Worm (Caenorhabditis elegans) whole organism, young adult: Measurements from ENCODE around the gene hrg-4.
A peak's percentile ranks its signal among the peaks of the same experiment; 100 is the strongest.

Experiments used
- B0261.1 ChIP-seq: sonication (generic microtip); optimal IDR thresholded peaks from 2 replicates; lab custom pipeline; 2016; ENCODE audit warnings: mild to moderate bottlenecking, missing genetic modification characterization, moderate library complexity, missing compliant biosample characterization
- B0336.3 ChIP-seq: fragments of 200-800 bp; sonication (Bioruptor generic); IDR thresholded peaks from 2 replicates; pipeline ENCODE4 v1.3.6; 2022; ENCODE audit warnings: missing genetic modification characterization, missing compliant biosample characterization
- F10E7.11 ChIP-seq: sonication (generic microtip); optimal IDR thresholded peaks from 2 replicates; lab custom pipeline; 2017; ENCODE audit warnings: mild to moderate bottlenecking, missing genetic modification characterization, moderate library complexity, missing compliant biosample characterization
- F22D6.2 ChIP-seq: sonication (generic microtip); optimal IDR thresholded peaks from 2 replicates; lab custom pipeline; 2016; ENCODE audit warnings: mild to moderate bottlenecking, missing genetic modification characterization, missing compliant biosample characterization
- F23B12.7 ChIP-seq: sonication (generic microtip); optimal IDR thresholded peaks from 2 replicates; lab custom pipeline; 2017; ENCODE audit warnings: missing genetic modification characterization, mild to moderate bottlenecking, missing compliant biosample characterization, antibody characterized with exemption, moderate library complexity; ENCODE audit not compliant: insufficient read depth
- F33H1.4 ChIP-seq: fragments of 200-800 bp; sonication (Bioruptor generic); IDR thresholded peaks from 2 replicates; pipeline ENCODE4 v1.3.6; 2022; ENCODE audit warnings: missing genetic modification reagents, missing genetic modification characterization, missing compliant biosample characterization
- F52B5.7 ChIP-seq: sonication (generic microtip); optimal IDR thresholded peaks from 2 replicates; lab custom pipeline; 2016; ENCODE audit warnings: mild to moderate bottlenecking, missing genetic modification characterization, missing compliant biosample characterization
- F57A8.1 ChIP-seq: fragments of 200-800 bp; sonication (Bioruptor generic); optimal IDR thresholded peaks from 2 replicates; lab custom pipeline; 2018; ENCODE audit warnings: mild to moderate bottlenecking, missing genetic modification characterization, moderate library complexity, missing compliant biosample characterization
- K12H6.12 ChIP-seq: fragments of 200-800 bp; sonication (Bioruptor generic); optimal IDR thresholded peaks from 2 replicates; lab custom pipeline; 2018; ENCODE audit warnings: mild to moderate bottlenecking, missing genetic modification characterization, missing compliant biosample characterization
- T07F8.4 ChIP-seq: sonication (generic microtip); optimal IDR thresholded peaks from 2 replicates; lab custom pipeline; 2016; ENCODE audit warnings: mild to moderate bottlenecking, missing genetic modification characterization, moderate library complexity, missing compliant biosample characterization
- attf-5 ChIP-seq: fragments of 200-800 bp; sonication (Bioruptor generic); optimal IDR thresholded peaks from 2 replicates; lab custom pipeline; 2018; ENCODE audit warnings: mild to moderate bottlenecking, missing genetic modification characterization, missing compliant biosample characterization
- cebp-1 ChIP-seq, 2 experiments: fragments of 200-800 bp in 1 of 2; sonication (Bioruptor generic) in 1 of 2; sonication (generic microtip) in 1 of 2; IDR thresholded peaks in 1 of 2; optimal IDR thresholded peaks in 1 of 2; 2 replicates each; pipeline versions ENCODE4 v1.3.6 to Lab custom; 2017 to 2022; ENCODE audit warnings: missing compliant biosample characterization in 2 of 2, missing genetic modification characterization in 2 of 2, mild to moderate bottlenecking in 1 of 2, missing genetic modification reagents in 1 of 2, moderate library complexity in 1 of 2
- dox-1 ChIP-seq: fragments of 200-800 bp; sonication (Bioruptor generic); IDR thresholded peaks from 2 replicates; pipeline ENCODE4 v1.3.6; 2022; ENCODE audit warnings: missing genetic modification reagents, missing genetic modification characterization, missing compliant biosample characterization
- egl-18 ChIP-seq: fragments of 200-800 bp; sonication (Bioruptor generic); IDR thresholded peaks from 2 replicates; pipeline ENCODE4 v1.3.6; 2022; ENCODE audit warnings: missing genetic modification reagents, missing genetic modification characterization, missing compliant biosample characterization
- ets-4 ChIP-seq: fragments of 200-800 bp; sonication (Bioruptor generic); optimal IDR thresholded peaks from 2 replicates; lab custom pipeline; 2018; ENCODE audit warnings: mild to moderate bottlenecking, missing genetic modification characterization, missing compliant biosample characterization
- hmg-20 ChIP-seq: fragments of 200-800 bp; sonication (Bioruptor generic); IDR thresholded peaks from 2 replicates; pipeline ENCODE4 v1.3.6; 2022; ENCODE audit warnings: missing genetic modification reagents, missing genetic modification characterization, missing compliant biosample characterization
- let-607 ChIP-seq, 2 experiments: fragments of 200-800 bp in 1 of 2; sonication (Bioruptor generic) in 1 of 2; sonication (generic microtip) in 1 of 2; optimal IDR thresholded peaks; 2 replicates each; lab custom pipeline; 2016 to 2018; ENCODE audit warnings: mild to moderate bottlenecking in 2 of 2, missing compliant biosample characterization in 2 of 2, missing genetic modification characterization in 2 of 2, moderate library complexity in 2 of 2, missing genotype in 1 of 2
- lin-26 ChIP-seq: fragments of 200-800 bp; sonication (Bioruptor generic); IDR thresholded peaks from 2 replicates; pipeline ENCODE4 v1.3.6; 2022; ENCODE audit warnings: missing genetic modification reagents, missing genetic modification characterization, missing compliant biosample characterization
- lin-35 ChIP-seq, 3 experiments: fragments of 150-350 bp in 2 of 3; sonication (generic microtip) in 1 of 3; optimal IDR thresholded peaks; 2 replicates each; lab custom pipeline; 2014 to 2018; ENCODE audit warnings: missing biosample characterization in 3 of 3, missing genetic modification characterization in 3 of 3, missing genetic modification reagents in 3 of 3
- lin-54 ChIP-seq: fragments of 200-800 bp; sonication (Bioruptor generic); optimal IDR thresholded peaks from 2 replicates; lab custom pipeline; 2018; ENCODE audit warnings: mild to moderate bottlenecking, missing genetic modification characterization, missing compliant biosample characterization
- lir-1 ChIP-seq: fragments of 200-800 bp; sonication (Bioruptor generic); conservative IDR thresholded peaks from 2 replicates; pipeline ENCODE4 v1.3.6; 2022; ENCODE audit warnings: missing genetic modification reagents, missing genetic modification characterization, missing compliant biosample characterization
- lsl-1 ChIP-seq: fragments of 200-800 bp; sonication (Bioruptor generic); optimal IDR thresholded peaks from 2 replicates; lab custom pipeline; 2018; ENCODE audit warnings: mild to moderate bottlenecking, missing genetic modification characterization, moderate library complexity, missing compliant biosample characterization
- lsy-27 ChIP-seq: sonication (generic microtip); optimal IDR thresholded peaks from 2 replicates; lab custom pipeline; 2017; ENCODE audit warnings: missing genetic modification characterization, mild to moderate bottlenecking, missing compliant biosample characterization, antibody characterized with exemption, missing genotype, borderline replicate concordance; ENCODE audit not compliant: insufficient read depth
- madf-3 ChIP-seq: fragments of 200-800 bp; sonication (Bioruptor generic); IDR thresholded peaks from 2 replicates; pipeline ENCODE4 v1.3.6; 2022; ENCODE audit warnings: missing genetic modification reagents, missing genetic modification characterization, missing compliant biosample characterization
- madf-6 ChIP-seq: fragments of 200-800 bp; sonication (Bioruptor generic); IDR thresholded peaks from 2 replicates; pipeline ENCODE4 v1.3.6; 2022; ENCODE audit warnings: missing genetic modification reagents, missing genetic modification characterization, missing compliant biosample characterization
- mcd-1 ChIP-seq: fragments of 200-800 bp; sonication (Bioruptor generic); IDR thresholded peaks from 2 replicates; pipeline ENCODE4 v1.3.6; 2022; ENCODE audit warnings: missing genetic modification reagents, missing genetic modification characterization, missing compliant biosample characterization
- nfya-2 ChIP-seq: fragments of 200-800 bp; sonication (Bioruptor generic); IDR thresholded peaks from 2 replicates; pipeline ENCODE4 v1.3.6; 2022; ENCODE audit warnings: missing genetic modification reagents, missing genetic modification characterization, missing compliant biosample characterization
- nfyb-1 ChIP-seq: fragments of 200-800 bp; sonication (Bioruptor generic); IDR thresholded peaks from 2 replicates; pipeline ENCODE4 v1.3.6; 2022; ENCODE audit warnings: missing genetic modification reagents, missing genetic modification characterization, missing compliant biosample characterization
- nhr-27 ChIP-seq: fragments of 200-800 bp; sonication (Bioruptor generic); optimal IDR thresholded peaks from 2 replicates; lab custom pipeline; 2018; ENCODE audit warnings: mild to moderate bottlenecking, missing genetic modification characterization, moderate library complexity, missing compliant biosample characterization
- nhr-80 ChIP-seq: sonication (generic microtip); optimal IDR thresholded peaks from 2 replicates; lab custom pipeline; 2016; ENCODE audit warnings: missing genetic modification characterization, missing compliant biosample characterization
- nhr-90 ChIP-seq: sonication (generic microtip); optimal IDR thresholded peaks from 2 replicates; lab custom pipeline; 2016; ENCODE audit warnings: missing genotype, mild to moderate bottlenecking, missing genetic modification characterization, missing compliant biosample characterization
- repo-1 ChIP-seq: sonication (generic microtip); optimal IDR thresholded peaks from 2 replicates; lab custom pipeline; 2017; ENCODE audit warnings: mild to moderate bottlenecking, missing genetic modification characterization, missing compliant biosample characterization
- sdz-38 ChIP-seq: sonication (generic microtip); optimal IDR thresholded peaks from 2 replicates; lab custom pipeline; 2016; ENCODE audit warnings: missing genotype, missing genetic modification characterization, missing compliant biosample characterization
- snpc-3.4 ChIP-seq: sonication (generic microtip); optimal IDR thresholded peaks from 2 replicates; lab custom pipeline; 2017; ENCODE audit warnings: missing genetic modification characterization, mild to moderate bottlenecking, missing compliant biosample characterization, antibody characterized with exemption, moderate library complexity, missing genotype, missing genetic modification reagents
- snpc-4 ChIP-seq, 5 experiments: fragments of 150-350 bp in 1 of 5; sonication (generic microtip) in 4 of 5; optimal IDR thresholded peaks; 2 replicates each; lab custom pipeline; 2014 to 2018; ENCODE audit warnings: missing genetic modification characterization in 5 of 5, missing biosample characterization in 3 of 5, antibody characterized with exemption in 2 of 5, mild to moderate bottlenecking in 2 of 5, missing compliant biosample characterization in 2 of 5, missing genotype in 2 of 5, moderate library complexity in 2 of 5, missing genetic modification reagents in 1 of 5
- tlf-1 ChIP-seq: fragments of 200-800 bp; sonication (Bioruptor generic); optimal IDR thresholded peaks from 2 replicates; lab custom pipeline; 2018; ENCODE audit warnings: mild to moderate bottlenecking, missing genetic modification characterization, missing compliant biosample characterization
- unc-62 ChIP-seq: fragments of 150-350 bp; optimal IDR thresholded peaks from 2 replicates; lab custom pipeline; 2014; ENCODE audit warnings: missing biosample characterization, missing genetic modification reagents, missing genetic modification characterization
- zfh-2 ChIP-seq: fragments of 200-800 bp; sonication (Bioruptor generic); conservative IDR thresholded peaks from 2 replicates; pipeline ENCODE4 v1.3.6; 2022; ENCODE audit warnings: missing genetic modification reagents, missing genetic modification characterization, missing compliant biosample characterization
- ztf-26 ChIP-seq: sonication (generic microtip); optimal IDR thresholded peaks from 2 replicates; lab custom pipeline; 2017; ENCODE audit warnings: missing genetic modification characterization, missing compliant biosample characterization

hrg-4 gene

ce11 chrIV:11021512-11022268 is 9.1 kb downstream of the hrg-4 start, which contains the start of gene mogs-1:
Gene mogs-1, minus strand, starts transcription at chrIV:11021928.
- TF ChIP-seq F22D6.2, result no peak
- peak; percentile 31 for TF ChIP-seq lin-54
- no peak for TF ChIP-seq K12H6.12 (tag; lab: Kevin White, UChicago)
- peak; percentile 32; the same call in 1 of the 2 replicates for TF ChIP-seq B0336.3 (GFP tag; lab: Robert Waterston, UW)
- TF ChIP-seq F52B5.7 (tag; lab: Kevin White, UChicago), result no peak
- TF ChIP-seq ztf-26, result peak; percentile 57
- no peak for TF ChIP-seq lsy-27 (tag; lab: Kevin White, UChicago)
- TF ChIP-seq cebp-1 (GFP tag; IDR thresholded peaks at IDR 0.05; lab: Robert Waterston, UW), result no peak
- TF ChIP-seq cebp-1 (tag; optimal IDR thresholded peaks at IDR 0.05; lab: Kevin White, UChicago), result peak; percentile 39
- peak; percentile 59; the same call in 1 of the 2 replicates for TF ChIP-seq F33H1.4 (GFP tag; lab: Robert Waterston, UW)
- peak; percentile 64 for TF ChIP-seq lsl-1
- TF ChIP-seq attf-5 (GFP tag; lab: Kevin White, UChicago), result peak; percentile 40
- no peak for TF ChIP-seq unc-62 (GFP tag; lab: Kevin White, UChicago)
- TF ChIP-seq let-607 (tag; optimal IDR thresholded peaks at IDR 0.05; lab: Kevin White, UChicago), result peak in 1 of 2 experiments; percentile 25
- TF ChIP-seq nhr-80, result peak; percentile 52
- no peak for TF ChIP-seq F57A8.1 (GFP tag; lab: Kevin White, UChicago)
- TF ChIP-seq mcd-1, result 0 out of 2 replicates have a peak, but pooled peaks have one; percentile 4
- TF ChIP-seq repo-1 (tag; lab: Kevin White, UChicago), result peak; percentile 6
- 0 out of 2 replicates have a peak, but pooled peaks have one; percentile 42 for TF ChIP-seq dox-1
- no peak for TF ChIP-seq B0261.1 (tag; lab: Kevin White, UChicago)
- TF ChIP-seq, all 124 proteins: peak for 12

- TF ChIP-seq F52B5.7 (tag; lab: Kevin White, UChicago) (no peak), sdz-38 (tag; lab: Kevin White, UChicago) (no peak), T07F8.4 (tag; lab: Kevin White, UChicago) (no peak), egl-18 (GFP tag; lab: Robert Waterston, UW) (no peak), nfyb-1 (GFP tag; lab: Robert Waterston, UW) (0 out of 2 replicates have a peak, but pooled peaks have one; percentile 9), lin-35 (GFP tag; optimal IDR thresholded peaks at IDR 0.05; lab: Kevin White, UChicago) (peak in 1 of 3 experiments; percentile 23), let-607 (tag; optimal IDR thresholded peaks at IDR 0.05; lab: Kevin White, UChicago) (peak; percentile 13 to 15), F10E7.11 (no peak), K12H6.12 (tag; lab: Kevin White, UChicago) (no peak), snpc-4 (GFP tag; optimal IDR thresholded peaks at IDR 0.05; lab: Kevin White, UChicago) (no peak), snpc-4 (tag; optimal IDR thresholded peaks at IDR 0.05; lab: Kevin White, UChicago) (no peak), nhr-80 (peak; percentile 85), mcd-1 (peak; percentile 82), zfh-2 (GFP tag; lab: Robert Waterston, UW) (no peak), attf-5 (GFP tag; lab: Kevin White, UChicago) (peak; percentile 52), ets-4 (peak; percentile 16), dox-1 (peak; percentile 8; the same call in 1 of the 2 replicates), F23B12.7 (tag; lab: Kevin White, UChicago) (peak; percentile 39)
- TF ChIP-seq, all 124 proteins: peak for 9
Observed at ce11 chrIV:11019962-11020550, 10.7 kb downstream of the hrg-4 start, which contains the start of gene F13H10.8. Gene F13H10.8, plus strand, starts transcription at chrIV:11020517.

- TF ChIP-seq nhr-90 (tag; lab: Kevin White, UChicago) (no peak), lin-26 (GFP tag; lab: Robert Waterston, UW) (no peak), hmg-20 (GFP tag; lab: Robert Waterston, UW) (no peak), snpc-3.4 (tag; lab: Kevin White, UChicago) (peak; percentile 8), let-607 (tag; optimal IDR thresholded peaks at IDR 0.05; lab: Kevin White, UChicago) (no peak), nfya-2 (no peak), madf-3 (GFP tag; lab: Robert Waterston, UW) (0 out of 2 replicates have a peak, but pooled peaks have one; percentile 14), cebp-1 (GFP tag; IDR thresholded peaks at IDR 0.05; lab: Robert Waterston, UW) (no peak), cebp-1 (tag; optimal IDR thresholded peaks at IDR 0.05; lab: Kevin White, UChicago) (peak; percentile 50), lir-1 (GFP tag; lab: Robert Waterston, UW) (no peak), tlf-1 (no peak), K12H6.12 (tag; lab: Kevin White, UChicago) (no peak), nhr-27 (tag; lab: Kevin White, UChicago) (no peak), nhr-80 (peak; percentile 88), madf-6 (GFP tag; lab: Robert Waterston, UW) (no peak)
Observed at ce11 chrIV:11015881-11016280, 14.9 kb downstream of the hrg-4 start, which contains the start of gene F13H10.3. Gene F13H10.3, minus strand, starts transcription at chrIV:11015953.
